Worm (Caenorhabditis elegans) whole organism, dauer: ENCODE results near the gene C26D10.7.

ENCODE experiments used
- unc-62 ChIP-seq: sonication (generic microtip); optimal IDR thresholded peaks from 2 replicates; lab custom pipeline; 2017; ENCODE audit warnings: missing biosample characterization, missing genetic modification reagents, missing genetic modification characterization

C26D10.7 gene

ce11 chrII:8346384-8346783 is 12.6 kb downstream of the C26D10.7 start, which contains the start of gene eff-1:
eff-1 (plus strand) TSS chrII:8346684.
- TF ChIP-seq unc-62 (GFP tag; lab: Kevin White, UChicago): no peak

- TF ChIP-seq unc-62 (GFP tag; lab: Kevin White, UChicago): no peak
Observed at ce11 chrII:8353288-8353687, 19.5 kb downstream of the C26D10.7 start.

DNA sequence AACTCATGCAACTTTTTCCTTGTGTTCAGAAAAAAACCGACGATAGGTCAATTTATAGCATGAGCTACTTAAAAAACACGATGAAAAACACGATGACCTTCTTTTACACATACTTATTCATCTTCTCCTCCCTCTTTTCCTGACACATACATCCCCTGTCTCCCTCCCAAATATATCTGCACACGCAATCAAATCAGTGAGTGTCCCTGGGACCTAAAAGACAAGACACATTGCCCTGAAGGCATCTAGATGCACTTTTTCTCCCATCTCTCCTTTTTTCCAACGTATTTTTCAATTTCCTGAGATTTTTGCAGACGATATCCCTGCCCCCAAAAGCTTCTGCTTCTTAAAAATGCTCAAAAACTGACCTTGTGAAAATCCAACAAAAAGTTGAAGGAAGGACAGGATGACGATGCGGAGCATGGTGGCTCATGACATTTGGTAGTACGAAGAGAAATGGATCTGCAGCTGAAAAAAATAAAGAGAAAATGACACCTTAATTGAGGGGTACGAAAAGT is 20.5 kb downstream of the C26D10.7 start, which contains the start of gene C26D10.6:
TSS of gene C26D10.6 (minus strand) at position 468 of the 518 bp plus-strand sequence.
- no peak for TF ChIP-seq unc-62 (GFP tag; lab: Kevin White, UChicago)

DNA sequence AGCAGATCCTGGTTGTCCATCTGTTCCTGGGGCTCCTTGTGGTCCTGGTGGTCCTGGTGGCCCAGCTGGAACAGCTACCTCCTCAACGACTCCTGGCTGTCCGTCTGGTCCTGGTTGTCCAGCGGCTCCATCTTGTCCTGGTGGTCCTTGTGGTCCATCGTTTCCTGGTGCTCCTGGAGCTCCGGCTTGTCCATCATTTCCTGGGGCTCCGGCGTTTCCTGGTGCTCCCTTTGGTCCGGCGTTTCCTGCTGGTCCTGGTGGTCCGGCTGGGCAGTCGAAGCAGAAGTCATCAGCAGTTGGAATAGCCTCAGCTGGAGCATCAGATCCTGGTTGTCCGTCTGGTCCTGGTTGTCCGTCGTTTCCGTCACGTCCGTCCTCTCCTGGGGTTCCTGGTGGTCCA is 24.7 kb downstream of the C26D10.7 start:
- TF ChIP-seq unc-62 (GFP tag; lab: Kevin White, UChicago): no peak

DNA sequence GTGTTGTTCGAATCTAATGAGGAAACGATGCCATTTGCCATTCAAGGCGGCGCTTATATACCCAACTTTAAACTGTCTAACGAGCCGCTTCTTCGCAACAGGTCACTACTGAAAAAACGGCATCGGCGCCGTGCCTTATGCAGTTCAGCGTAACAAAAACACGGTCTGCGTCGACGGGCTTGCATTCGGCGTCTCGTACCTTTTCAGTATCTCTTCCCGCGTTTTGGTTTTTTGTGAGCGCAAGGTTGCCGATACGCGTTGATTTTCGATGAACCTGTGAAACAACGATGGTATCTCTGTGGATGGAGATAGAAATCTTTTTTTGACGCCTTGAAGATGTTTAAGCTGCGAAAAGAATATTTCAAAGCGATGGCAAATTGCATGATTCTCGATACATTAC is 25.6 kb downstream of the C26D10.7 start, which contains the start of gene col-77:
TSS of gene col-77 (minus strand) at position 32 of the 400 bp plus-strand sequence.
- no peak for TF ChIP-seq unc-62 (GFP tag; lab: Kevin White, UChicago)

- TF ChIP-seq unc-62 (GFP tag; lab: Kevin White, UChicago): no peak
Observed at ce11 chrII:8360453-8360852, 26.7 kb downstream of the C26D10.7 start, which contains the start of gene M195.2. M195.2 (plus strand) TSS chrII:8360753.

DNA sequence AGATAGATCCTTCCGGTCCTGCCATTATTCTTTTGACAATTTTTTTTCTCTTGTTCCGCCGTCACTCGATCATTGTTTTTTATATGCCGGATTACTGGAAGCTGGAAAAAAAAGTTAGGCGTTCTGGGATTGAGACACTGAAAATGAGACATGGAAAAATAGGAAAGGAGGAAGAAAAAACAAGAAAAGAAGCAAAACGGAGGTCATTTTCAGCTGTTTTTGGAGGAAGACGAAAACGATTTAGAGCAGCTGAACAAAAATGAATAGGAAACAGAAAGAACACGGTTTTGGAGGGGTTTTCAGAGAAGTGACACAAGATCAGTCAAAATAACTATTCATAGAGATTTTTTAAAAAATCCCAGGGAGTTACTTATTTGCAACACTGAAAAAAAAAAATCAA is 35.3 kb downstream of the C26D10.7 start, which contains the start of gene amt-3:
TSS of gene amt-3 (minus strand) at position 101 of the 400 bp plus-strand sequence.
- TF ChIP-seq unc-62 (GFP tag; lab: Kevin White, UChicago): no peak

ce11 chrII:8370194-8370593 is 36.5 kb downstream of the C26D10.7 start:
- no peak for TF ChIP-seq unc-62 (GFP tag; lab: Kevin White, UChicago)

- TF ChIP-seq unc-62 (GFP tag; lab: Kevin White, UChicago): no peak
Observed at ce11 chrII:8377722-8378121, 44.0 kb downstream of the C26D10.7 start.

DNA sequence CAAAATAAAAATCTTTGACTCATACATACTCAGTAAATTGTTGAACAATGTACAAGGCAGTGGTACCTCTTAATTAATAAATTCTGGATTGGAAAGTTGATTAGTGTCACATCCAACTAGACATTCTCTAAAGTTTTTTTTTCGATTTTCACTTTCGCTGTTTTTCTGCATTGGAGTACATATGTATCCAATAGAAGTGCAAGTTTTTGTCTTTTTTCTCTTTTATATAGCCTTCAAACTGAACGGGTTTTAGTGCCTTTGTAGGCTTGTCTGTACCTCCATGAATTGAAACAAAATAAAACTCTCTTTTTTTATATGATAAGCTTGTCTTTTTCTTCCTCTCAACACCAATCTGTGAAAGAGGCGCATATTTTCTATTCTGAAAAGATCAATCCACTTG is 46.4 kb downstream of the C26D10.7 start:
- TF ChIP-seq unc-62 (GFP tag; lab: Kevin White, UChicago): no peak

ce11 chrII:8381197-8381596 is 47.5 kb downstream of the C26D10.7 start, which contains the start of gene F49E12.12:
F49E12.12 (plus strand) TSS chrII:8381497.
- TF ChIP-seq unc-62 (GFP tag; lab: Kevin White, UChicago): no peak

DNA sequence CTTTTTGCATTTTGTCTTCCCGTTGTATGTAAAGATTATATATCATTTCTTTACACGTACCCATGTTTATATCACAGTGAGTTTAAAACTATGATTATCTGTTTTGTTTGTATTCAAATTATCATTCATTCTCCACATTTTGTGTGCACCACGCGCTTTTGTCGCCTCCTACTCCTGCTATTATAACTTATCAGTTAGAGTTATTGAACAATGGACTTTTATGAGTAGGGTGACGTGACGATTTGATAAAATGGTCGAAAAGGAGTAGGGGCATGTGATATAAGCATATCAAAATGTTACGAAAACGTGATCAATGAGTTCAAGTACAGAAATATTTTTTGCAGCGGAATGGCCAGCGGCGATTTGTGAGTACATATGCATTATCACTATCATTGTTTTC is 49.1 kb downstream of the C26D10.7 start:
- no peak for TF ChIP-seq unc-62 (GFP tag; lab: Kevin White, UChicago)

ce11 chrII:8384344-8384743 is 50.6 kb downstream of the C26D10.7 start:
- TF ChIP-seq unc-62 (GFP tag; lab: Kevin White, UChicago): no peak

DNA sequence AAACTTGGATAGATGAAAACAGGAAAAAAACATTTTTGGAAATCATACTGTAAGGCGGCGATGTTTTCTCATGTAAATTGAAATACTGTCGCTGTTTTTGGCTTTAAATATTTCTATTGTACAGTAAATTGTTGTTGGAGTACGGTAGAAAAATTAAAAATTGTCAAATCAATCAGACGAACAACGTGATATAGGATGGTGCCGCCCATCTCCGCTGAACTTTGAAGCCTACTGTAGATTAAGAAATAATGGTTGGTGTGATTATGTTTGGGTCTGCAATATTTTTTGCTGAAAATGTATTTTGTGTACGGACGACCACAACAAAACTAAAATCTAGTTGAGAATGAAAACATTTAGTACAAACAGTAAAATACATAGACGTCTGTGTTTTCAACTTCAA is 51.8 kb downstream of the C26D10.7 start:
- TF ChIP-seq unc-62 (GFP tag; lab: Kevin White, UChicago): no peak
